Worm (Caenorhabditis elegans) whole organism, L4 larva: ENCODE results near the gene F59B10.2.
A peak's percentile ranks its signal among the peaks of the same experiment; 100 is the strongest.

Experiments
- T20F7.1 ChIP-seq: fragments of 200-800 bp; sonication (Bioruptor generic); optimal IDR thresholded peaks from 2 replicates; lab custom pipeline; 2018; ENCODE audit warnings: mild to moderate bottlenecking, missing genetic modification characterization, missing compliant biosample characterization
- aha-1 ChIP-seq: fragments of 150-350 bp; peaks from one replicate; lab custom pipeline; 2014; ENCODE audit warnings: missing biosample characterization, missing genetic modification characterization
- ama-1 ChIP-seq: fragments of 150-350 bp; optimal IDR thresholded peaks from 2 replicates; lab custom pipeline; 2014; ENCODE audit warnings: inconsistent platforms, mixed read lengths
- arid-1 ChIP-seq: fragments of 200-800 bp; sonication (Bioruptor generic); conservative IDR thresholded peaks from 2 replicates; pipeline ENCODE4 v1.3.6; 2022; ENCODE audit warnings: missing genetic modification reagents, missing genetic modification characterization, missing compliant biosample characterization
- attf-4 ChIP-seq: sonication (generic microtip); optimal IDR thresholded peaks from 3 replicates; lab custom pipeline; 2017; ENCODE audit warnings: missing biosample characterization, missing genetic modification characterization
- daf-16 ChIP-seq, 3 experiments: sonication (generic microtip); optimal IDR thresholded peaks; 2 replicates each; lab custom pipeline; 2016 to 2017; ENCODE audit warnings: missing genetic modification characterization in 3 of 3, missing genetic modification reagents in 3 of 3, mild to moderate bottlenecking in 2 of 3, missing compliant biosample characterization in 2 of 3, missing biosample characterization in 1 of 3, moderate library complexity in 1 of 3
- daf-19 ChIP-seq: fragments of 200-800 bp; sonication (Bioruptor generic); conservative IDR thresholded peaks from 2 replicates; pipeline ENCODE4 v1.3.6; 2022; ENCODE audit warnings: missing genetic modification characterization, missing compliant biosample characterization
- dmd-6 ChIP-seq: fragments of 200-800 bp; sonication (Bioruptor generic); IDR thresholded peaks from 2 replicates; pipeline ENCODE4 v1.3.6; 2022; ENCODE audit warnings: missing genetic modification reagents, missing genetic modification characterization, missing compliant biosample characterization
- dmd-8 ChIP-seq: fragments of 200-800 bp; sonication (Bioruptor generic); IDR thresholded peaks from 2 replicates; pipeline ENCODE4 v1.3.6; 2022; ENCODE audit warnings: missing genetic modification characterization, missing compliant biosample characterization
- dmd-9 ChIP-seq: fragments of 200-800 bp; sonication (Bioruptor generic); IDR thresholded peaks from 2 replicates; pipeline ENCODE4 v1.3.6; 2022; ENCODE audit warnings: missing genetic modification reagents, missing genetic modification characterization, missing compliant biosample characterization
- dpl-1 ChIP-seq: fragments of 150-350 bp; optimal IDR thresholded peaks from 2 replicates; lab custom pipeline; 2014; ENCODE audit warnings: missing biosample characterization, missing genetic modification reagents, missing genetic modification characterization
- dve-1 ChIP-seq: sonication (generic microtip); optimal IDR thresholded peaks from 2 replicates; lab custom pipeline; 2017; ENCODE audit warnings: antibody characterized with exemption, mild to moderate bottlenecking, missing genetic modification characterization, missing compliant biosample characterization; ENCODE audit not compliant: insufficient read depth
- egl-43 ChIP-seq: fragments of 200-800 bp; sonication (Bioruptor generic); IDR thresholded peaks from 2 replicates; pipeline ENCODE4 v1.3.6; 2022; ENCODE audit warnings: missing genetic modification reagents, missing genetic modification characterization, missing compliant biosample characterization
- fos-1 ChIP-seq: fragments of 150-350 bp; optimal IDR thresholded peaks from 2 replicates; lab custom pipeline; 2014; ENCODE audit warnings: missing biosample characterization, missing genetic modification characterization
- hif-1 ChIP-seq, 2 experiments: sonication (generic microtip); optimal IDR thresholded peaks; 2 replicates each; lab custom pipeline; 2016 to 2017; ENCODE audit warnings: missing compliant biosample characterization in 2 of 2, missing genetic modification characterization in 2 of 2, missing genetic modification reagents in 2 of 2, missing genotype in 2 of 2, mild to moderate bottlenecking in 1 of 2
- hlh-11 ChIP-seq: fragments of 200-800 bp; sonication (Bioruptor generic); optimal IDR thresholded peaks from 2 replicates; lab custom pipeline; 2018; ENCODE audit warnings: mild to moderate bottlenecking, missing genetic modification characterization, missing compliant biosample characterization
- lsy-2 ChIP-seq, 2 experiments: fragments of 150-350 bp in 1 of 2; sonication (generic microtip) in 1 of 2; optimal IDR thresholded peaks; 2 replicates each; lab custom pipeline; 2014 to 2017; ENCODE audit warnings: missing biosample characterization in 2 of 2, missing genetic modification characterization in 2 of 2
- madf-5 ChIP-seq, 2 experiments: fragments of 200-800 bp; sonication (Bioruptor generic); IDR thresholded peaks; 2 replicates each; pipeline ENCODE4 v1.3.6; 2022; ENCODE audit warnings: missing compliant biosample characterization in 2 of 2, missing genetic modification characterization in 2 of 2
- madf-9 ChIP-seq: fragments of 200-800 bp; sonication (Bioruptor generic); conservative IDR thresholded peaks from 2 replicates; pipeline ENCODE4 v1.3.6; 2022; ENCODE audit warnings: missing genetic modification reagents, missing genetic modification characterization, missing compliant biosample characterization
- mep-1 ChIP-seq: fragments of 150-350 bp; sonication (generic microtip); optimal IDR thresholded peaks from 3 replicates; lab custom pipeline; 2014; ENCODE audit warnings: missing biosample characterization, missing genetic modification characterization
- mes-2 ChIP-seq: sonication (generic microtip); optimal IDR thresholded peaks from 2 replicates; lab custom pipeline; 2016; ENCODE audit warnings: missing genotype, mild to moderate bottlenecking, missing genetic modification characterization, missing compliant biosample characterization; ENCODE audit not compliant: poor library complexity, severe bottlenecking
- mxl-3 ChIP-seq: fragments of 200-800 bp; sonication (Bioruptor generic); optimal IDR thresholded peaks from 2 replicates; lab custom pipeline; 2018; ENCODE audit warnings: mild to moderate bottlenecking, missing genetic modification characterization, missing compliant biosample characterization
- nhr-10 ChIP-seq: fragments of 150-350 bp; optimal IDR thresholded peaks from 2 replicates; lab custom pipeline; 2014; ENCODE audit warnings: missing biosample characterization, missing genetic modification characterization
- nhr-102 ChIP-seq: sonication (generic microtip); optimal IDR thresholded peaks from 2 replicates; lab custom pipeline; 2016; ENCODE audit warnings: mild to moderate bottlenecking, missing genetic modification characterization, moderate library complexity, missing compliant biosample characterization
- nhr-11 ChIP-seq: fragments of 150-350 bp; optimal IDR thresholded peaks from 2 replicates; lab custom pipeline; 2014; ENCODE audit warnings: missing biosample characterization, missing genetic modification characterization
- nhr-28 ChIP-seq: fragments of 150-350 bp; optimal IDR thresholded peaks from 2 replicates; lab custom pipeline; 2014; ENCODE audit warnings: missing biosample characterization, missing genetic modification characterization
- nhr-41 ChIP-seq: fragments of 200-800 bp; sonication (Bioruptor generic); IDR thresholded peaks from 2 replicates; pipeline ENCODE4 v1.3.6; 2022; ENCODE audit warnings: missing genetic modification reagents, missing genetic modification characterization, missing compliant biosample characterization
- nhr-42 ChIP-seq: fragments of 200-800 bp; sonication (Bioruptor generic); IDR thresholded peaks from 2 replicates; pipeline ENCODE4 v1.3.6; 2022; ENCODE audit warnings: missing genetic modification characterization, missing compliant biosample characterization
- pha-4 ChIP-seq, 2 experiments: fragments of 150-350 bp in 1 of 2; fragments of 200-800 bp in 1 of 2; sonication (Bioruptor generic) in 1 of 2; IDR thresholded peaks in 1 of 2; optimal IDR thresholded peaks in 1 of 2; 2 replicates each; pipeline versions ENCODE4 v1.3.6 to Lab custom; 2014 to 2022; ENCODE audit warnings: missing genetic modification characterization in 2 of 2, missing genetic modification reagents in 2 of 2, missing biosample characterization in 1 of 2, missing compliant biosample characterization in 1 of 2
- pqm-1 ChIP-seq: sonication (generic microtip); optimal IDR thresholded peaks from 2 replicates; lab custom pipeline; 2017; ENCODE audit warnings: missing biosample characterization, missing genetic modification characterization
- sdz-12 ChIP-seq: fragments of 200-800 bp; sonication (Bioruptor generic); optimal IDR thresholded peaks from 2 replicates; lab custom pipeline; 2018; ENCODE audit warnings: mild to moderate bottlenecking, missing genetic modification characterization, missing compliant biosample characterization
- set-16 ChIP-seq: fragments of 200-800 bp; sonication (Bioruptor generic); IDR thresholded peaks from 2 replicates; pipeline ENCODE4 v1.3.6; 2022; ENCODE audit warnings: missing genetic modification reagents, missing genetic modification characterization, missing compliant biosample characterization
- spr-3 ChIP-seq: fragments of 200-800 bp; sonication (Bioruptor generic); optimal IDR thresholded peaks from 2 replicates; lab custom pipeline; 2018; ENCODE audit warnings: mild to moderate bottlenecking, missing genetic modification characterization, missing compliant biosample characterization
- tag-97 ChIP-seq: fragments of 200-800 bp; sonication (Bioruptor generic); IDR thresholded peaks from 2 replicates; pipeline ENCODE4 v1.3.6; 2022; ENCODE audit warnings: missing genetic modification characterization, missing compliant biosample characterization
- tra-1 ChIP-seq: fragments of 200-800 bp; sonication (Bioruptor generic); IDR thresholded peaks from 2 replicates; pipeline ENCODE4 v1.3.6; 2022; ENCODE audit warnings: missing genetic modification reagents, missing genetic modification characterization, missing compliant biosample characterization
- unc-62 ChIP-seq, 3 experiments: fragments of 150-350 bp in 1 of 3; sonication (generic microtip); optimal IDR thresholded peaks in 2 of 3; peaks in 1 of 3; 1 replicate in 1 of 3; 2 replicates in 2 of 3; lab custom pipeline; 2014 to 2017; ENCODE audit warnings: missing biosample characterization in 3 of 3, missing genetic modification characterization in 3 of 3, missing genetic modification reagents in 3 of 3, missing genotype in 1 of 3
- zip-11 ChIP-seq: fragments of 200-800 bp; sonication (Bioruptor generic); IDR thresholded peaks from 2 replicates; pipeline ENCODE4 v1.3.6; 2022; ENCODE audit warnings: missing genetic modification characterization, missing compliant biosample characterization

F59B10.2 gene

DNA sequence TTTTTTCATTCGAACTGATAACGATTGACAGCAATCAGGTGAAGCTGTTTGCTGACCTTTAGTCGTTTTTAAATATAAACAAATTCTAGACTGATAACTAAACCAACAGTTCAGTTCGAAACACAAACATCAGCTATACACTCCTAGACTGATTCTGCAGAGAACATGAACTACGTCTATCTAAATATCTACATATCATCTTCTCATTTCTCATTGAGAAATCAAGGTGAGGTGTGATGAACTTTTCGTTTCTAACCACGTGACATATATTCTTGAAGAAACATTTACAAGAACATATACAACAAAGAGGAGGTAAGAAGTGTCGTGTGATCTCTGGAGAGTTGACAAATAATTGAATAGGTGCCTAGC, 47.5 kb upstream of the F59B10.2 start (continued):
- TF ChIP-seq dpl-1 (GFP tag; lab: Kevin White, UChicago): no peak
- TF ChIP-seq T20F7.1 (GFP tag; lab: Kevin White, UChicago): peak; percentile 40
- peak; percentile 87 for TF ChIP-seq nhr-28 (tag; lab: Kevin White, UChicago)
- TF ChIP-seq spr-3 (GFP tag; lab: Kevin White, UChicago): no peak
- TF ChIP-seq dve-1 (tag; lab: Kevin White, UChicago): peak; percentile 85
- peak in 1 of 2 experiments; percentile 70 for TF ChIP-seq unc-62 (GFP tag; optimal IDR thresholded peaks at IDR 0.05 in 1 of 2; lab: Kevin White, UChicago)
- no peak for TF ChIP-seq unc-62 (tag; optimal IDR thresholded peaks at IDR 0.05; lab: Kevin White, UChicago)
- no peak for TF ChIP-seq fos-1 (tag; lab: Kevin White, UChicago)
- TF ChIP-seq zip-11: no peak
- TF ChIP-seq mep-1 (tag; lab: Kevin White, UChicago): peak; percentile 66
- no peak for TF ChIP-seq tag-97 (GFP tag; lab: Robert Waterston, UW)
- TF ChIP-seq nhr-11 (tag; lab: Kevin White, UChicago): peak; percentile 29
- TF ChIP-seq madf-5 (GFP tag; IDR thresholded peaks at IDR 0.05; lab: Robert Waterston, UW): no peak
- TF ChIP-seq mxl-3 (GFP tag; lab: Kevin White, UChicago): peak; percentile 2
- TF ChIP-seq nhr-102 (tag; lab: Kevin White, UChicago): no peak
- TF ChIP-seq pqm-1 (tag; lab: Kevin White, UChicago): peak; percentile 26
- TF ChIP-seq madf-9: no peak
- TF ChIP-seq nhr-42 (GFP tag; lab: Robert Waterston, UW): no peak
- no peak for TF ChIP-seq pha-4 (GFP tag; IDR thresholded peaks at IDR 0.05; lab: Robert Waterston, UW)
- TF ChIP-seq pha-4 (tag; optimal IDR thresholded peaks at IDR 0.05; lab: Kevin White, UChicago): no peak
- peak in 1 of 2 experiments; percentile 57 for TF ChIP-seq lsy-2 (tag; optimal IDR thresholded peaks at IDR 0.05; lab: Kevin White, UChicago)
- TF ChIP-seq hif-1 (tag; optimal IDR thresholded peaks at IDR 0.05; lab: Kevin White, UChicago): peak in 1 of 2 experiments; percentile 3

DNA sequence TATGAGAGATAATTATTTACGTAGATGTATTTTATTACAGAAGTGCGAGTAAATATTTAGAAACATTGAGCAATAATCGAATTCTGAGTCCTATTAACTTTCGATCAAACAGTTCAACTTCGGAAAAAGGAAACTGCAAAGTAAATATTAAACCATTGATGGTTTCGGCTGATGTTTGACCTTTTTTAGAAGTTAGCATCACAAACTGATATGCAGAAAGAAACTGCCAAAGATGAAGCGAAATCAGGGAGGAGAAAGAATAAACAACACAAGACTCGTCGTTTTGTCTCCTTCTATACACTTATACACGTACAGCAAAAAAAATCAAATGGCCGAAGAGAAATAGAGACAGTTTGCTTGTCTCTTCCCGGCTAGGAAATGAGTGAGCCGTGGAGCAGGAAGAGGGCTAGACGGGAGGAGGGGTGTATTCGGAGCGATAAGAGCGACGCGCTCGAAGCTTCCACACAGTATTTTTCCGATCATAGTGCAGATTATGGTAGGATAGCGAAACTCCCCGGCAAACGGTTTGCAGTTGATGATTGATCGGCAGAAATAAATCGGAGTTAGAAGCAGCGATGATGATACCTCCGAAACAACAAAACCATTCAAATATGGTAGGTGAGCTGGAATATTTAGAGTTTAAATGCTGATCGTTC, 47.0 kb upstream of the F59B10.2 start:
- TF ChIP-seq egl-43: peak; percentile 54; the same call in 1 of the 2 replicates
- TF ChIP-seq ama-1 (lab: Kevin White, UChicago): peak; percentile 42
- peak; percentile 31 for TF ChIP-seq nhr-10
- no peak for TF ChIP-seq dmd-8 (GFP tag; lab: Robert Waterston, UW)
- TF ChIP-seq dmd-9 (GFP tag; lab: Robert Waterston, UW): no peak
- no peak for TF ChIP-seq fos-1 (tag; lab: Kevin White, UChicago)
- TF ChIP-seq hlh-11 (tag; lab: Kevin White, UChicago): peak; percentile 36
- no peak for TF ChIP-seq nhr-102 (tag; lab: Kevin White, UChicago)
- peak; percentile 47; the same call in 1 of the 2 replicates for TF ChIP-seq set-16 (GFP tag; lab: Robert Waterston, UW)
- 0 out of 2 replicates have a peak, but pooled peaks have one; percentile 24 for TF ChIP-seq nhr-41 (GFP tag; lab: Robert Waterston, UW)
- no peak for TF ChIP-seq arid-1 (GFP tag; lab: Robert Waterston, UW)
- TF ChIP-seq attf-4: no peak
- 0 out of 2 replicates have a peak, but pooled peaks have one; percentile 28 for TF ChIP-seq tra-1
- peak; percentile 67; the same call in 1 of the 2 replicates for TF ChIP-seq dmd-6 (GFP tag; lab: Robert Waterston, UW)
- TF ChIP-seq pqm-1 (tag; lab: Kevin White, UChicago): peak; percentile 48
- TF ChIP-seq mes-2 (tag; lab: Kevin White, UChicago): peak; percentile 20
- peak; percentile 16 for TF ChIP-seq nhr-28 (tag; lab: Kevin White, UChicago)
- peak; percentile 8 for TF ChIP-seq mep-1 (tag; lab: Kevin White, UChicago)
- TF ChIP-seq hif-1 (tag; optimal IDR thresholded peaks at IDR 0.05; lab: Kevin White, UChicago): peak in 1 of 2 experiments; percentile 24
- TF ChIP-seq daf-16 (GFP tag; optimal IDR thresholded peaks at IDR 0.05; lab: Kevin White, UChicago): no peak
- peak; percentile 82 for TF ChIP-seq daf-16 (tag; optimal IDR thresholded peaks at IDR 0.05; lab: Kevin White, UChicago)
- peak; percentile 8 for TF ChIP-seq aha-1 (tag; lab: Kevin White, UChicago)
- TF ChIP-seq daf-19 (GFP tag; lab: Robert Waterston, UW): peak; percentile 69; the same call in 1 of the 2 replicates
- peak; percentile 66 for TF ChIP-seq sdz-12 (GFP tag; lab: Kevin White, UChicago)
- peak in 1 of 2 experiments; percentile 91 for TF ChIP-seq unc-62 (GFP tag; optimal IDR thresholded peaks at IDR 0.05 in 1 of 2; lab: Kevin White, UChicago)
- no peak for TF ChIP-seq unc-62 (tag; optimal IDR thresholded peaks at IDR 0.05; lab: Kevin White, UChicago)
